Worm (Caenorhabditis elegans): ENCODE data around the gene Y69A2AR.23.

Y69A2AR.23 gene

DNA sequence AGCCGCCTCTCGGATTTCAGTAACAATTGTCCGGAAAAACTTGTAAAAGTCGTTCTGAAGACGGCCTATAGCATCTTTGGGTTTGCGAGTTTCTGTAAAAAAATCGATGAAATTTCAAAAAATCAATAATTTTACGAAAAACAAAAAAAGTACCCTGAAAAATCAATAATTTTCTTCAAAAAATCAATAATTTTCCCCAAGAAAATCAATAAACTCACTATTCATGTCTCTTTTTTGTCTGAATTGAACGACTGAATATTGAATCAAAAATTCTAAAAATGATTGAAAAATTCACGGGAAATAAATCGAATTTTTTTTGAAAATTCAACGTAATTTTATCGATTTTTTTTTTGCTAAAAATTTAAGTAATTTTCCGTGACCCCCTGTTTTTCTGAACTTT is at the start of gene Y69A2AR.23:
Gene Y69A2AR.23, minus strand, starts transcription at position 267 of the 400 bp plus-strand sequence.
- TF ChIP-seq skn-1 (tag; optimal IDR thresholded peaks at IDR 0.05) (no peak), elt-3 (tag; optimal IDR thresholded peaks at IDR 0.05) (no peak), nhr-12 (tag; optimal IDR thresholded peaks at IDR 0.05) (no peak), snpc-4 (tag; optimal IDR thresholded peaks at IDR 0.05) (no peak), isw-1 (GFP tag; IDR thresholded peaks at IDR 0.05) (no peak), lin-15B (tag; optimal IDR thresholded peaks at IDR 0.05) (no peak), vab-15 (tag; optimal IDR thresholded peaks at IDR 0.05) (no peak), sup-37 (GFP tag; optimal IDR thresholded peaks at IDR 0.05) (no peak), nhr-237 (tag; optimal IDR thresholded peaks at IDR 0.05) (no peak), mep-1 (tag; optimal IDR thresholded peaks at IDR 0.05) (no peak), tlp-1 (tag; optimal IDR thresholded peaks at IDR 0.05) (no peak), nhr-28 (tag; optimal IDR thresholded peaks at IDR 0.05) (no peak)

- peak; percentile 31; the same call in 1 of the 2 replicates for TF ChIP-seq ceh-88 (GFP tag; IDR thresholded peaks at IDR 0.05)
- no peak for TF ChIP-seq lir-3 (tag; optimal IDR thresholded peaks at IDR 0.05; ENCODE audit: poor library complexity)
Observed at ce11 chrIV:2600841-2601240, 49.4 kb upstream of the Y69A2AR.23 start, which contains the start of gene epg-9. epg-9 (plus strand) TSS chrIV:2601141.

ce11 chrIV:2599634-2600033 is 48.1 kb upstream of the Y69A2AR.23 start:
- TF ChIP-seq nhr-20 (tag; optimal IDR thresholded peaks at IDR 0.05) (peak; percentile 86), Y116A8C.19 (tag; optimal IDR thresholded peaks at IDR 0.05; ENCODE audit: borderline replicate concordance) (no peak), egl-13 (tag; optimal IDR thresholded peaks at IDR 0.05) (peak; percentile 59), ceh-88 (GFP tag; IDR thresholded peaks at IDR 0.05) (no peak), fos-1 (tag; optimal IDR thresholded peaks at IDR 0.05) (peak; percentile 55), lsy-2 (tag; optimal IDR thresholded peaks at IDR 0.05) (peak; percentile 84 to 89), swsn-7 (tag; optimal IDR thresholded peaks at IDR 0.05) (peak; percentile 87), snpc-4 (tag; optimal IDR thresholded peaks at IDR 0.05) (peak; percentile 23), dpl-1 (GFP tag; optimal IDR thresholded peaks at IDR 0.05) (peak; percentile 74 to 78 (median 74)), lin-13 (GFP tag; optimal IDR thresholded peaks at IDR 0.05) (peak; percentile 89), mep-1 (tag; optimal IDR thresholded peaks at IDR 0.05) (peak; percentile 94), sup-37 (GFP tag; optimal IDR thresholded peaks at IDR 0.05) (peak; percentile 31), lin-35 (GFP tag; optimal IDR thresholded peaks at IDR 0.05) (peak; percentile 77 to 87), rnt-1 (tag; optimal IDR thresholded peaks at IDR 0.05) (peak; percentile 90), isw-1 (GFP tag; IDR thresholded peaks at IDR 0.05) (peak; percentile 68), zip-4 (GFP tag; optimal IDR thresholded peaks at IDR 0.05) (no peak), lin-15B (tag; optimal IDR thresholded peaks at IDR 0.05) (peak; percentile 10), lin-14 (GFP tag; optimal IDR thresholded peaks at IDR 0.05) (peak; percentile 95), sox-4 (tag; optimal IDR thresholded peaks at IDR 0.05) (peak; percentile 10), lin-39 (tag; optimal IDR thresholded peaks at IDR 0.05) (peak; percentile 38), ama-1 (optimal IDR thresholded peaks at IDR 0.05) (peak; percentile 83), egl-27 (tag; optimal IDR thresholded peaks at IDR 0.05) (no peak), C04F5.9 (tag; optimal IDR thresholded peaks at IDR 0.05) (peak; percentile 49), nhr-47 (tag; optimal IDR thresholded peaks at IDR 0.05) (peak; percentile 88), alr-1 (tag; optimal IDR thresholded peaks at IDR 0.05; ENCODE audit: borderline replicate concordance) (no peak), hlh-17 (GFP tag; optimal IDR thresholded peaks at IDR 0.05; ENCODE audit: borderline replicate concordance) (no peak), F16B12.6 (tag; optimal IDR thresholded peaks at IDR 0.05) (peak; percentile 39), aly-2 (tag; optimal IDR thresholded peaks at IDR 0.05) (no peak), ets-5 (GFP tag; IDR thresholded peaks at IDR 0.05) (no peak), hpl-2 (GFP tag; optimal IDR thresholded peaks at IDR 0.05) (peak; percentile 36), skn-1 (tag; optimal IDR thresholded peaks at IDR 0.05) (peak; percentile 81), snu-23 (GFP tag; optimal IDR thresholded peaks at IDR 0.05) (peak; percentile 95), efl-3 (GFP tag; optimal IDR thresholded peaks at IDR 0.05) (no peak), fkh-8 (tag; optimal IDR thresholded peaks at IDR 0.05) (peak; percentile 85), elt-2 (tag; optimal IDR thresholded peaks at IDR 0.05) (peak; percentile 12), efl-1 (optimal IDR thresholded peaks at IDR 0.05) (peak; percentile 85 to 90), efl-1 (GFP tag; optimal IDR thresholded peaks at IDR 0.05 in 1 of 2) (peak; percentile 74 to 97), zag-1 (tag; optimal IDR thresholded peaks at IDR 0.05) (peak; percentile 9), tbx-2 (tag; optimal IDR thresholded peaks at IDR 0.05) (peak; percentile 86), mef-2 (tag; optimal IDR thresholded peaks at IDR 0.05) (peak; percentile 38), nhr-19 (GFP tag; conservative IDR thresholded peaks at IDR 0.05) (peak; percentile 90)
